Fruit fly (Drosophila melanogaster): ENCODE data around the gene baz.
A peak's percentile ranks its signal among the peaks of the same experiment; 100 is the strongest.

baz gene

dm6 chrX:17125017-17125821 is 34.6 kb upstream of the baz start (continued):
- TF ChIP-seq CG8089 (GFP tag; optimal IDR thresholded peaks at IDR 0.05), result no peak
- peak; percentile 58; the same call in 1 of the 2 replicates for TF ChIP-seq CG8765 (GFP tag; IDR thresholded peaks at IDR 0.05)
- TF ChIP-seq Chrac-16 (GFP tag; optimal IDR thresholded peaks at IDR 0.05), result peak; percentile 20
- peak; percentile 9 for TF ChIP-seq Hr3 (GFP tag; optimal IDR thresholded peaks at IDR 0.05)
- peak; percentile 11 for TF ChIP-seq CG5245 (GFP tag; optimal IDR thresholded peaks at IDR 0.05)
- TF ChIP-seq Dp (GFP tag; optimal IDR thresholded peaks at IDR 0.05), result no peak
- peak; percentile 85 for TF ChIP-seq CG34376 (GFP tag; optimal IDR thresholded peaks at IDR 0.05)
- TF ChIP-seq Meics (GFP tag; optimal IDR thresholded peaks at IDR 0.05), result peak; percentile 81
- TF ChIP-seq toy (GFP tag; IDR thresholded peaks at IDR 0.05), result 0 out of 2 replicates have a peak, but pooled peaks have one; percentile 10
- peak; percentile 62 for TF ChIP-seq CG7556 (GFP tag; optimal IDR thresholded peaks at IDR 0.05)
- TF ChIP-seq CG17361 (GFP tag; IDR thresholded peaks at IDR 0.05), result peak; percentile 75
- peak; percentile 78 for TF ChIP-seq Ada2b (GFP tag; IDR thresholded peaks at IDR 0.05)
- peak; percentile 75 for TF ChIP-seq E2f1 (GFP tag; IDR thresholded peaks at IDR 0.05)
- TF ChIP-seq CG4360 (GFP tag; IDR thresholded peaks at IDR 0.05), result no peak
- peak; percentile 56 for TF ChIP-seq NfI (GFP tag; optimal IDR thresholded peaks at IDR 0.05)
- peak; percentile 40; the same call in 1 of the 2 replicates for TF ChIP-seq chm (GFP tag; IDR thresholded peaks at IDR 0.05)
- TF ChIP-seq Drgx (GFP tag; IDR thresholded peaks at IDR 0.05), result peak; percentile 26; the same call in 1 of the 2 replicates
- no peak for TF ChIP-seq emc (GFP tag; optimal IDR thresholded peaks at IDR 0.05)
- TF ChIP-seq Hr51 (GFP tag; optimal IDR thresholded peaks at IDR 0.05), result peak; percentile 23 to 80
- peak; percentile 8 for TF ChIP-seq gcm (GFP tag; optimal IDR thresholded peaks at IDR 0.05)
- peak; percentile 85 for TF ChIP-seq CG7839 (tag; optimal IDR thresholded peaks at IDR 0.05)
- peak; percentile 68 for TF ChIP-seq ranshi (GFP tag; IDR thresholded peaks at IDR 0.05)
- no peak for TF ChIP-seq sc (optimal IDR thresholded peaks at IDR 0.05)
- TF ChIP-seq sc (GFP tag; optimal IDR thresholded peaks at IDR 0.05), result no peak
- TF ChIP-seq sens-2 (GFP tag; IDR thresholded peaks at IDR 0.05), result 0 out of 2 replicates have a peak, but pooled peaks have one; percentile 40
- TF ChIP-seq lola (GFP tag; optimal IDR thresholded peaks at IDR 0.05), result peak in 1 of 3 experiments; percentile 61
- TF ChIP-seq Mad (GFP tag; optimal IDR thresholded peaks at IDR 0.05), result peak; percentile 36
- peak; percentile 75 for TF ChIP-seq tgo (GFP tag; IDR thresholded peaks at IDR 0.05)
- peak; percentile 25 to 33 for TF ChIP-seq Trl (optimal IDR thresholded peaks at IDR 0.05)
- peak; percentile 50 for TF ChIP-seq Trl (GFP tag; optimal IDR thresholded peaks at IDR 0.05)
- TF ChIP-seq bigmax (GFP tag; optimal IDR thresholded peaks at IDR 0.05), result no peak
- peak; percentile 45 for TF ChIP-seq Abd-B (GFP tag; optimal IDR thresholded peaks at IDR 0.05)
- peak; percentile 36; the same call in 1 of the 2 replicates for TF ChIP-seq onecut (GFP tag; IDR thresholded peaks at IDR 0.05)
- TF ChIP-seq sim (GFP tag; IDR thresholded peaks at IDR 0.05), result no peak
- TF ChIP-seq zen2 (GFP tag; IDR thresholded peaks at IDR 0.05; ENCODE audit: partially characterized antibody), result no peak; the same call in 2 of the 3 replicates
- TF ChIP-seq HmgZ (tag; optimal IDR thresholded peaks at IDR 0.05), result peak; percentile 22
- no peak for TF ChIP-seq mirr (GFP tag; optimal IDR thresholded peaks at IDR 0.05)
- TF ChIP-seq Bteb2 (GFP tag; optimal IDR thresholded peaks at IDR 0.05), result no peak
- peak; percentile 28 for TF ChIP-seq nmo (GFP tag; optimal IDR thresholded peaks at IDR 0.05)
- TF ChIP-seq Doc2 (GFP tag; IDR thresholded peaks at IDR 0.05), result no peak
- no peak for TF ChIP-seq CG13123 (GFP tag; optimal IDR thresholded peaks at IDR 0.05)
- TF ChIP-seq Doc3 (GFP tag; IDR thresholded peaks at IDR 0.05; ENCODE audit: partially characterized antibody), result peak; percentile 97
- TF ChIP-seq Ets65A (GFP tag), result peak; percentile 4
- no peak for TF ChIP-seq fd102C (GFP tag; optimal IDR thresholded peaks at IDR 0.05)
- TF ChIP-seq CG4707 (GFP tag; optimal IDR thresholded peaks at IDR 0.05), result peak; percentile 73
- no peak for TF ChIP-seq CG3065 (GFP tag; optimal IDR thresholded peaks at IDR 0.05)
- no peak for TF ChIP-seq sima (GFP tag; optimal IDR thresholded peaks at IDR 0.05)
- peak; percentile 49 for TF ChIP-seq Rx (GFP tag; IDR thresholded peaks at IDR 0.05)
- TF ChIP-seq rib (GFP tag; IDR thresholded peaks at IDR 0.05), result no peak; the same call in 1 of the 2 replicates
- TF ChIP-seq peb (GFP tag; IDR thresholded peaks at IDR 0.05), result peak; percentile 36; the same call in 1 of the 2 replicates

Data from whole organism, embryonic.